Worm (Caenorhabditis elegans) whole organism, L4 larva: ENCODE results near the gene sre-18.

Source experiments
- F44E2.7 ChIP-seq: fragments of 200-800 bp; sonication (Bioruptor generic); IDR thresholded peaks from 2 replicates; pipeline ENCODE4 v2.1.2; 2022; ENCODE audit warnings: missing genetic modification characterization, missing compliant biosample characterization
- ZK546.5 ChIP-seq, 2 experiments: sonication (generic microtip); optimal IDR thresholded peaks; 2 replicates each; lab custom pipeline; 2017; ENCODE audit warnings: missing biosample characterization in 2 of 2, missing genetic modification characterization in 2 of 2
- ama-1 ChIP-seq: fragments of 150-350 bp; optimal IDR thresholded peaks from 2 replicates; lab custom pipeline; 2014; ENCODE audit warnings: inconsistent platforms, mixed read lengths
- cey-2 ChIP-seq: sonication (generic microtip); optimal IDR thresholded peaks from 3 replicates; lab custom pipeline; 2017; ENCODE audit warnings: missing genetic modification characterization, mild to moderate bottlenecking, missing compliant biosample characterization, antibody characterized with exemption, borderline replicate concordance; ENCODE audit not compliant: insufficient read depth
- duxl-1 ChIP-seq: sonication (generic microtip); optimal IDR thresholded peaks from 2 replicates; lab custom pipeline; 2016; ENCODE audit warnings: mild to moderate bottlenecking, missing genetic modification characterization, moderate library complexity, missing compliant biosample characterization; ENCODE audit not compliant: poor library complexity
- egl-27 ChIP-seq: sonication (generic microtip); optimal IDR thresholded peaks from 3 replicates; lab custom pipeline; 2017; ENCODE audit warnings: missing biosample characterization, missing genetic modification reagents, missing genetic modification characterization
- mes-2 ChIP-seq: sonication (generic microtip); optimal IDR thresholded peaks from 2 replicates; lab custom pipeline; 2016; ENCODE audit warnings: missing genotype, mild to moderate bottlenecking, missing genetic modification characterization, missing compliant biosample characterization; ENCODE audit not compliant: poor library complexity, severe bottlenecking
- nhr-77 ChIP-seq: fragments of 150-350 bp; optimal IDR thresholded peaks from 2 replicates; lab custom pipeline; 2014; ENCODE audit warnings: missing biosample characterization, missing genetic modification characterization
- rbr-2 ChIP-seq: sonication (generic microtip); optimal IDR thresholded peaks from 2 replicates; lab custom pipeline; 2016; ENCODE audit warnings: missing genotype, missing genetic modification characterization, missing compliant biosample characterization
- snpc-4 ChIP-seq: fragments of 150-350 bp; optimal IDR thresholded peaks from 2 replicates; lab custom pipeline; 2014; ENCODE audit warnings: missing biosample characterization, missing genetic modification characterization
- unc-130 ChIP-seq: sonication (generic microtip); optimal IDR thresholded peaks from 2 replicates; lab custom pipeline; 2016; ENCODE audit warnings: missing genetic modification reagents, missing genetic modification characterization, missing compliant biosample characterization
- unc-39 ChIP-seq: sonication (generic microtip); optimal IDR thresholded peaks from 2 replicates; lab custom pipeline; 2017; ENCODE audit warnings: missing biosample characterization, missing genetic modification characterization
- unc-62 ChIP-seq, 3 experiments: fragments of 150-350 bp in 1 of 3; sonication (generic microtip); optimal IDR thresholded peaks in 2 of 3; peaks in 1 of 3; 1 replicate in 1 of 3; 2 replicates in 2 of 3; lab custom pipeline; 2014 to 2017; ENCODE audit warnings: missing biosample characterization in 3 of 3, missing genetic modification characterization in 3 of 3, missing genetic modification reagents in 3 of 3, missing genotype in 1 of 3
- ztf-11 ChIP-seq: fragments of 150-350 bp; optimal IDR thresholded peaks from 2 replicates; lab custom pipeline; 2014; ENCODE audit warnings: missing biosample characterization, missing genetic modification characterization

ce11 chrIV:12238851-12239250, 9.3 kb upstream of the sre-18 start, which contains the start of gene sre-19:
- TF ChIP-seq ztf-11 (tag; lab: Kevin White, UChicago): no peak
- TF ChIP-seq egl-27 (tag; lab: Kevin White, UChicago): no peak
- TF ChIP-seq mes-2 (tag; lab: Kevin White, UChicago): no peak
- TF ChIP-seq snpc-4 (tag; lab: Kevin White, UChicago): no peak
- TF ChIP-seq duxl-1 (tag; lab: Kevin White, UChicago): no peak
- TF ChIP-seq rbr-2 (tag; lab: Kevin White, UChicago): no peak
- TF ChIP-seq unc-39 (tag; lab: Kevin White, UChicago): no peak
- TF ChIP-seq unc-62 (GFP tag; optimal IDR thresholded peaks at IDR 0.05 in 1 of 2; lab: Kevin White, UChicago): no peak
- no peak for TF ChIP-seq unc-62 (tag; optimal IDR thresholded peaks at IDR 0.05; lab: Kevin White, UChicago)
- TF ChIP-seq nhr-77 (tag; lab: Kevin White, UChicago): no peak
- no peak for TF ChIP-seq ZK546.5 (tag; optimal IDR thresholded peaks at IDR 0.05; lab: Kevin White, UChicago)
- TF ChIP-seq cey-2 (tag; lab: Kevin White, UChicago): no peak
- no peak for TF ChIP-seq F44E2.7 (GFP tag; lab: Robert Waterston, UW)
- no peak for TF ChIP-seq ama-1 (lab: Kevin White, UChicago)
- no peak for TF ChIP-seq unc-130 (GFP tag; lab: Kevin White, UChicago)
